Worm (Caenorhabditis elegans) whole organism, early embryonic: Measurements from ENCODE around the gene atp-2.

Source experiments
- B0310.2 ChIP-seq: sonication (generic microtip); optimal IDR thresholded peaks from 2 replicates; lab custom pipeline; 2016; ENCODE audit warnings: mild to moderate bottlenecking, missing genetic modification characterization, missing compliant biosample characterization
- F13C5.2 ChIP-seq: sonication (generic microtip); optimal IDR thresholded peaks from 2 replicates; lab custom pipeline; 2017; ENCODE audit warnings: mild to moderate bottlenecking, missing genetic modification characterization, inconsistent platforms, missing compliant biosample characterization
- aly-1 ChIP-seq: sonication (generic microtip); optimal IDR thresholded peaks from 2 replicates; lab custom pipeline; 2016; ENCODE audit warnings: missing genetic modification characterization, missing compliant biosample characterization
- ama-1 ChIP-seq: fragments of 150-350 bp; optimal IDR thresholded peaks from 2 replicates; lab custom pipeline; 2014
- ceh-13 ChIP-seq: fragments of 200-800 bp; sonication (Bioruptor generic); optimal IDR thresholded peaks from 2 replicates; lab custom pipeline; 2018; ENCODE audit warnings: mild to moderate bottlenecking, missing genetic modification characterization, missing compliant biosample characterization
- ceh-36 ChIP-seq: sonication (generic microtip); optimal IDR thresholded peaks from 2 replicates; lab custom pipeline; 2016; ENCODE audit warnings: missing genetic modification characterization, inconsistent platforms, missing compliant biosample characterization
- ets-7 ChIP-seq: sonication (generic microtip); optimal IDR thresholded peaks from 2 replicates; lab custom pipeline; 2016; ENCODE audit warnings: missing genotype, missing genetic modification characterization, missing compliant biosample characterization
- flt-1 ChIP-seq: fragments of 200-800 bp; sonication (Bioruptor generic); IDR thresholded peaks from 2 replicates; pipeline ENCODE4 v1.3.6; 2022; ENCODE audit warnings: missing genetic modification characterization, missing compliant biosample characterization
- hmbx-1 ChIP-seq: sonication (generic microtip); optimal IDR thresholded peaks from 2 replicates; lab custom pipeline; 2016; ENCODE audit warnings: mild to moderate bottlenecking, missing genetic modification characterization, missing compliant biosample characterization
- hmg-4 ChIP-seq: fragments of 200-800 bp; sonication (Bioruptor generic); optimal IDR thresholded peaks from 2 replicates; lab custom pipeline; 2018; ENCODE audit warnings: mild to moderate bottlenecking, missing genetic modification characterization, missing compliant biosample characterization
- hnd-1 ChIP-seq: sonication (generic microtip); optimal IDR thresholded peaks from 2 replicates; lab custom pipeline; 2016; ENCODE audit warnings: missing genetic modification characterization, missing compliant biosample characterization
- scrt-1 ChIP-seq: fragments of 200-800 bp; sonication (Bioruptor generic); IDR thresholded peaks from 2 replicates; pipeline ENCODE4 v1.3.6; 2022; ENCODE audit warnings: missing genetic modification characterization, missing compliant biosample characterization
- sea-1 ChIP-seq: fragments of 200-800 bp; sonication (Bioruptor generic); conservative IDR thresholded peaks from 2 replicates; pipeline ENCODE4 v1.3.6; 2022; ENCODE audit warnings: missing genetic modification characterization, missing compliant biosample characterization
- tra-4 ChIP-seq: sonication (generic microtip); optimal IDR thresholded peaks from 2 replicates; lab custom pipeline; 2017; ENCODE audit warnings: missing genetic modification characterization, missing compliant biosample characterization

DNA sequence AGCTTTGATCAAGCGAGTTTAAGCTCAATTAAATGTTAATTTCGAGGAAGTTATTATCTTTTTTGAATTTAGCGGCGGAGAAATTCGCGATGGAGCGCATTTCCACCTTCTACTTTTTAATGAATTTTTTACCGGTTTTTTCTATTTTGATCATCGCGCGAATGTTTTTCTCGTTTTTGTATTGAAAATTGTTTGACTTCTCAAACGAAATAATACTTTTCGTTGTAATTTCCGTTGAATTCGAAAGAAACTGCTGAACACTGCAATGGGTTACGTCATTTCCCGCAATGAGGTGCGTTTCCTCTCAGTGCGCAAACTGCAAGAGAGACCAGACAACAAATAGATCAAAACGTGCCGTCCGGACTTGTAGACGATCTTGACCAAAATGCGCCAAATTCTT, 47.0 kb upstream of the atp-2 start:
- TF ChIP-seq tra-4 (tag; lab: Kevin White, UChicago), result no peak
- TF ChIP-seq ets-7 (tag; lab: Kevin White, UChicago), result no peak
- TF ChIP-seq scrt-1 (GFP tag; lab: Robert Waterston, UW), result no peak
- no peak for TF ChIP-seq B0310.2
- TF ChIP-seq flt-1, result no peak
- TF ChIP-seq ama-1 (lab: Kevin White, UChicago), result no peak
- no peak for TF ChIP-seq ceh-36 (tag; lab: Kevin White, UChicago)
- no peak for TF ChIP-seq hmbx-1 (tag; lab: Kevin White, UChicago)
- TF ChIP-seq sea-1, result no peak
- TF ChIP-seq aly-1 (tag; lab: Kevin White, UChicago), result no peak
- TF ChIP-seq F13C5.2, result no peak
- TF ChIP-seq hnd-1 (tag; lab: Kevin White, UChicago), result no peak
- TF ChIP-seq hmg-4, result no peak
- TF ChIP-seq ceh-13 (GFP tag; lab: Kevin White, UChicago), result no peak
